Worm (Caenorhabditis elegans): Measurements from ENCODE around the gene C05C10.7.

ce11 chrII:9982437-9982836 lies 43.7 kb upstream of the C05C10.7 start:
- TF ChIP-seq ceh-28 (tag; optimal IDR thresholded peaks at IDR 0.05) (no peak), nhr-77 (tag; optimal IDR thresholded peaks at IDR 0.05) (no peak), nhr-23 (tag; optimal IDR thresholded peaks at IDR 0.05) (no peak), zag-1 (tag; optimal IDR thresholded peaks at IDR 0.05) (no peak), ZK546.5 (tag; optimal IDR thresholded peaks at IDR 0.05) (no peak), R02D3.7 (tag; optimal IDR thresholded peaks at IDR 0.05) (no peak)

Measured in whole organism, L3 larva.